Worm (Caenorhabditis elegans): ENCODE measurements around the gene ceh-1.

The ceh-1 gene

DNA sequence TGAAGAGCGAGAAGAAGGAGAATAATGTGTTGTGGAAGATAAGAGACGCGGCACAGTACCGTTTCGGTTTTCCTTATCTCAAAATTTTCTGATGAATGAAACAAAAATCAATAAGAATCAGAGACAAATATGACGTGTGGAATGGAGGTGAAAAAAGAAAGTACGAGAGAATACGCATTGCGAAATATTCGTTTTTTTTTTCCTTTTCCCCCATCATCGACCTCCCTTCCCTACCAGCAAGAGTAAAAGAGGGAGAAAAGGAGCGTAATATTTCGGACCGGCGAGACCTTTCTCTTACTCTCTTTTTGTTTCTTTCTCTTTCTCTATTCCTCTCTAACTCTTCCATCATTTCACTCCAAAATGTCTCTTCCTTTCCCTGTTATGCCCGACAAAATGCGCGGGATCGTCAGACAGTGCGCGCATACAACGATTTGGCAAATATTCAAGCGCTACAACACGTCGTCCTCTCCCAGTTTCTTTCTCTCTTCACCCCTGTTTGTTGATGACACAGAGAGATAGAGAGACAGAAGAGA is 8.4 kb upstream of the ceh-1 start:
- TF ChIP-seq elt-3 (tag; optimal IDR thresholded peaks at IDR 0.05) = peak in 1 of 3 experiments; percentile 36
- TF ChIP-seq skn-1 (tag; optimal IDR thresholded peaks at IDR 0.05) = peak; percentile 23
- peak; percentile 4 for TF ChIP-seq nhr-43 (tag; optimal IDR thresholded peaks at IDR 0.05; ENCODE audit: poor library complexity, severe bottlenecking)
- peak; percentile 25 for TF ChIP-seq lin-39 (tag; optimal IDR thresholded peaks at IDR 0.05)
- peak; percentile 29 for TF ChIP-seq hmg-11 (tag; optimal IDR thresholded peaks at IDR 0.05)
- TF ChIP-seq nhr-25 (tag; optimal IDR thresholded peaks at IDR 0.05) = peak; percentile 75
- peak; percentile 88 for TF ChIP-seq elt-2 (tag; optimal IDR thresholded peaks at IDR 0.05)
- TF ChIP-seq nfya-1 (tag; optimal IDR thresholded peaks at IDR 0.05; ENCODE audit: insufficient read depth) = peak; percentile 34
- TF ChIP-seq ceh-28 (tag; optimal IDR thresholded peaks at IDR 0.05) = peak; percentile 61
- TF ChIP-seq R02D3.7 (tag; optimal IDR thresholded peaks at IDR 0.05) = no peak
- no peak for TF ChIP-seq ama-1 (optimal IDR thresholded peaks at IDR 0.05)
- TF ChIP-seq nhr-23 (tag; optimal IDR thresholded peaks at IDR 0.05) = peak; percentile 62
- peak; percentile 1 for TF ChIP-seq snpc-4 (tag; optimal IDR thresholded peaks at IDR 0.05)
- TF ChIP-seq sea-2 (GFP tag; optimal IDR thresholded peaks at IDR 0.05) = no peak
- TF ChIP-seq pha-4 (tag; optimal IDR thresholded peaks at IDR 0.05) = peak; percentile 85
- TF ChIP-seq pqm-1 (tag; optimal IDR thresholded peaks at IDR 0.05) = peak; percentile 81
- no peak for TF ChIP-seq mml-1 (tag; optimal IDR thresholded peaks at IDR 0.05)

ce11 chrX:4660268-4660880 is 6.4 kb upstream of the ceh-1 start, which contains the start of gene nhr-45:
nhr-45 (minus strand) TSS chrX:4660318.
- no peak for TF ChIP-seq ceh-82 (tag; optimal IDR thresholded peaks at IDR 0.05)
- TF ChIP-seq ceh-9 (tag; optimal IDR thresholded peaks at IDR 0.05) = no peak
- TF ChIP-seq nhr-67 (tag; optimal IDR thresholded peaks at IDR 0.05) = no peak
- no peak for TF ChIP-seq nfya-1 (tag; optimal IDR thresholded peaks at IDR 0.05; ENCODE audit: insufficient read depth)
- TF ChIP-seq unc-39 (tag; optimal IDR thresholded peaks at IDR 0.05) = no peak
- peak; percentile 60 for TF ChIP-seq elt-2 (tag; optimal IDR thresholded peaks at IDR 0.05)
- TF ChIP-seq fkh-10 (GFP tag; optimal IDR thresholded peaks at IDR 0.05) = peak; percentile 50
- TF ChIP-seq pqm-1 (tag; optimal IDR thresholded peaks at IDR 0.05) = peak; percentile 73
- no peak for TF ChIP-seq snpc-4 (tag; optimal IDR thresholded peaks at IDR 0.05)
- no peak for TF ChIP-seq nhr-25 (tag; optimal IDR thresholded peaks at IDR 0.05)

DNA sequence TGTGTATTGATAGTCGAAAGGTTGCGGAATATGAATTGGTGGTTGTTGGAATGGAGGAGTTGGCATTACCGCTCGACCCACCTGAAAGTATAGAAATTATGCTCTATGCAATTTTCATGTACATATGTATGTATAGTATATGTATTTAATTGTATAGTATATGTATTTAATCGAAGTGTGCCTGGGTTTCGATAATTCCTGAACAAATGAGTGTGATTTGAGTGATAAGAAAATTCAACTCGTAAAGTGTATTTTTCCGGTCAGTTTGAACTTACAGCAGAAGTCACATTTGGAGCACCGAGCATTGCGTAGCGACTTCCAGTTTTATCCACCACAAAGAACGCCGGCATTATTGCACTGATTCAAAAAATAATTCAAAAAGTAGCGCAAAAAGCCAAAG is 4.7 kb upstream of the ceh-1 start:
- TF ChIP-seq aly-2 (tag; optimal IDR thresholded peaks at IDR 0.05) (no peak), elt-2 (tag; optimal IDR thresholded peaks at IDR 0.05) (peak; percentile 40), pha-4 (tag; optimal IDR thresholded peaks at IDR 0.05) (no peak)

ce11 chrX:4658303-4658702 is 4.3 kb upstream of the ceh-1 start:
- TF ChIP-seq ztf-11 (tag; optimal IDR thresholded peaks at IDR 0.05) (no peak), jun-1 (tag; optimal IDR thresholded peaks at IDR 0.05) (no peak), nhr-237 (tag; optimal IDR thresholded peaks at IDR 0.05) (no peak), unc-62 (GFP tag; optimal IDR thresholded peaks at IDR 0.05) (no peak), fos-1 (tag; optimal IDR thresholded peaks at IDR 0.05) (no peak), mdl-1 (tag; optimal IDR thresholded peaks at IDR 0.05) (no peak), lin-39 (tag; optimal IDR thresholded peaks at IDR 0.05) (no peak), hmg-11 (tag; optimal IDR thresholded peaks at IDR 0.05) (no peak), R02D3.7 (tag; optimal IDR thresholded peaks at IDR 0.05) (no peak), elt-3 (tag; optimal IDR thresholded peaks at IDR 0.05) (no peak), nfya-1 (tag; optimal IDR thresholded peaks at IDR 0.05; ENCODE audit: insufficient read depth) (no peak), nhr-76 (tag; optimal IDR thresholded peaks at IDR 0.05) (no peak), skn-1 (tag; optimal IDR thresholded peaks at IDR 0.05) (no peak), nhr-12 (tag; optimal IDR thresholded peaks at IDR 0.05) (no peak), unc-39 (tag; optimal IDR thresholded peaks at IDR 0.05) (no peak), nhr-67 (tag; optimal IDR thresholded peaks at IDR 0.05) (no peak), ZK546.5 (tag; optimal IDR thresholded peaks at IDR 0.05) (no peak), eor-1 (tag; optimal IDR thresholded peaks at IDR 0.05) (no peak), elt-1 (tag; optimal IDR thresholded peaks at IDR 0.05) (no peak), ceh-16 (tag; optimal IDR thresholded peaks at IDR 0.05) (no peak)

Measured in whole organism, L3 larva.